Fruit fly (Drosophila melanogaster): ENCODE data around the gene CG45603.

CG45603 gene

dm6 chrX:12242375-12242774, 32.1 kb upstream of the CG45603 start (continued):
- no peak for TF ChIP-seq mam (GFP tag; optimal IDR thresholded peaks at IDR 0.05)
- TF ChIP-seq unc-4 (GFP tag; IDR thresholded peaks at IDR 0.05; ENCODE audit: partially characterized antibody) = no peak
- no peak for TF ChIP-seq MESR4 (GFP tag; optimal IDR thresholded peaks at IDR 0.05)
- TF ChIP-seq Adf1 (GFP tag; IDR thresholded peaks at IDR 0.05) = no peak
- no peak for TF ChIP-seq shn (GFP tag; optimal IDR thresholded peaks at IDR 0.05)
- no peak for TF ChIP-seq GATAe (GFP tag; conservative IDR thresholded peaks at IDR 0.05)
- no peak for TF ChIP-seq HmgZ (tag; optimal IDR thresholded peaks at IDR 0.05)
- TF ChIP-seq CG33213 (GFP tag; optimal IDR thresholded peaks at IDR 0.05) = no peak
- TF ChIP-seq oc (tag; optimal IDR thresholded peaks at IDR 0.05) = peak; percentile 68
- no peak for TF ChIP-seq her (GFP tag; optimal IDR thresholded peaks at IDR 0.05)
- peak; percentile 42 for TF ChIP-seq CG6813 (GFP tag; optimal IDR thresholded peaks at IDR 0.05)
- TF ChIP-seq crp (GFP tag; optimal IDR thresholded peaks at IDR 0.05) = no peak
- no peak for TF ChIP-seq CG11093 (GFP tag; IDR thresholded peaks at IDR 0.05)
- no peak for TF ChIP-seq CG12104 (GFP tag; optimal IDR thresholded peaks at IDR 0.05)
- no peak for TF ChIP-seq tx (GFP tag; optimal IDR thresholded peaks at IDR 0.05)
- no peak for TF ChIP-seq CG4328 (GFP tag; optimal IDR thresholded peaks at IDR 0.05)
- no peak for TF ChIP-seq zfh2 (GFP tag; optimal IDR thresholded peaks at IDR 0.05)
- TF ChIP-seq Poxn (GFP tag; IDR thresholded peaks at IDR 0.05) = no peak
- no peak for TF ChIP-seq sc (optimal IDR thresholded peaks at IDR 0.05)
- TF ChIP-seq sc (GFP tag; optimal IDR thresholded peaks at IDR 0.05) = peak; percentile 48
- TF ChIP-seq CG17829 (tag; optimal IDR thresholded peaks at IDR 0.05) = peak; percentile 69
- TF ChIP-seq CG8944 (GFP tag; optimal IDR thresholded peaks at IDR 0.05) = no peak
- no peak for TF ChIP-seq CG9609 (GFP tag; optimal IDR thresholded peaks at IDR 0.05)
- TF ChIP-seq CG7556 (GFP tag; optimal IDR thresholded peaks at IDR 0.05) = peak; percentile 58
- TF ChIP-seq CG17612 (GFP tag; IDR thresholded peaks at IDR 0.05) = no peak
- TF ChIP-seq ham (GFP tag; IDR thresholded peaks at IDR 0.05) = no peak
- TF ChIP-seq luna (GFP tag; optimal IDR thresholded peaks at IDR 0.05) = no peak
- TF ChIP-seq Bdp1 (GFP tag; optimal IDR thresholded peaks at IDR 0.05) = no peak
- TF ChIP-seq ci (GFP tag; IDR thresholded peaks at IDR 0.05) = peak; percentile 72
- no peak for TF ChIP-seq CG13287 (GFP tag; IDR thresholded peaks at IDR 0.05; ENCODE audit: partially characterized antibody)
- TF ChIP-seq CG34376 (GFP tag; optimal IDR thresholded peaks at IDR 0.05) = no peak
- no peak for TF ChIP-seq CG15011 (GFP tag; optimal IDR thresholded peaks at IDR 0.05)
- peak; percentile 11 for TF ChIP-seq CG30431 (GFP tag; optimal IDR thresholded peaks at IDR 0.05)
- no peak for TF ChIP-seq otp (GFP tag; IDR thresholded peaks at IDR 0.05)
- no peak for TF ChIP-seq CG8290 (GFP tag; optimal IDR thresholded peaks at IDR 0.05)
- TF ChIP-seq CG8290 (tag; optimal IDR thresholded peaks at IDR 0.05) = no peak
- TF ChIP-seq D19A (tag; optimal IDR thresholded peaks at IDR 0.05) = peak; percentile 62
- no peak for TF ChIP-seq Nf-YA (GFP tag; IDR thresholded peaks at IDR 0.05)
- no peak for TF ChIP-seq h (optimal IDR thresholded peaks at IDR 0.05)
- no peak for TF ChIP-seq ash1 (GFP tag; optimal IDR thresholded peaks at IDR 0.05)
- no peak for TF ChIP-seq CG7928 (GFP tag; optimal IDR thresholded peaks at IDR 0.05)
- peak; percentile 68 for TF ChIP-seq row (GFP tag; IDR thresholded peaks at IDR 0.05)
- peak; percentile 13 for TF ChIP-seq Deaf1 (tag; optimal IDR thresholded peaks at IDR 0.05)
- TF ChIP-seq CG1792 (GFP tag; optimal IDR thresholded peaks at IDR 0.05) = no peak
- no peak for TF ChIP-seq fru (optimal IDR thresholded peaks at IDR 0.05)
- no peak for TF ChIP-seq Kr (GFP tag; optimal IDR thresholded peaks at IDR 0.05)
- no peak; the same call in 1 of the 2 replicates for TF ChIP-seq sob (GFP tag; IDR thresholded peaks at IDR 0.05)
- no peak for TF ChIP-seq ab (GFP tag; optimal IDR thresholded peaks at IDR 0.05)
- TF ChIP-seq toy (GFP tag; IDR thresholded peaks at IDR 0.05) = no peak
- no peak for TF ChIP-seq en (GFP tag; optimal IDR thresholded peaks at IDR 0.05)
- TF ChIP-seq ara (GFP tag; IDR thresholded peaks at IDR 0.05) = peak; percentile 63
- peak; percentile 36 for TF ChIP-seq Fer3 (tag; optimal IDR thresholded peaks at IDR 0.05)
- no peak for TF ChIP-seq fd102C (GFP tag; optimal IDR thresholded peaks at IDR 0.05)
- TF ChIP-seq CG3163 (GFP tag; optimal IDR thresholded peaks at IDR 0.05) = no peak
